Fruit fly (Drosophila melanogaster) whole organism, embryonic: ENCODE results near the gene CG10874.

Experiments
- CG10654 ChIP-seq: fragments of 200-800 bp; sonication (Bioruptor generic); optimal IDR thresholded peaks from 2 replicates; lab custom pipeline; 2016; ENCODE audit warnings: missing biosample characterization, missing genetic modification characterization
- CG12155 ChIP-seq: fragments of 200-800 bp; sonication (Bioruptor generic); optimal IDR thresholded peaks from 3 replicates; lab custom pipeline; 2016; ENCODE audit warnings: missing biosample characterization, missing genetic modification characterization
- CG12769 ChIP-seq: fragments of 200-800 bp; sonication (Bioruptor generic); optimal IDR thresholded peaks from 2 replicates; lab custom pipeline; 2019; ENCODE audit warnings: missing biosample characterization, mild to moderate bottlenecking, missing genetic modification characterization, moderate library complexity
- CG16779 ChIP-seq: fragments of 200-800 bp; sonication (Bioruptor generic); IDR thresholded peaks from 2 replicates; pipeline ENCODE4 v1.3.6; 2022; ENCODE audit warnings: missing biosample characterization, missing genetic modification characterization
- CG17912 ChIP-seq: fragments of 200-800 bp; sonication (Bioruptor generic); optimal IDR thresholded peaks from 2 replicates; lab custom pipeline; 2018; ENCODE audit warnings: missing biosample characterization, mild to moderate bottlenecking, missing genetic modification characterization
- CG31441 ChIP-seq: fragments of 200-800 bp; sonication (Bioruptor generic); IDR thresholded peaks from 2 replicates; pipeline ENCODE4 v1.3.6; 2022; ENCODE audit warnings: missing biosample characterization, missing genetic modification characterization
- CG5180 ChIP-seq: fragments of 200-800 bp; sonication (Bioruptor generic); optimal IDR thresholded peaks from 3 replicates; lab custom pipeline; 2017; ENCODE audit warnings: missing biosample characterization, missing genetic modification characterization, mild to moderate bottlenecking, moderate library complexity, missing genetic modification reagents
- CG6254 ChIP-seq: fragments of 200-800 bp; sonication (Bioruptor generic); optimal IDR thresholded peaks from 3 replicates; lab custom pipeline; 2017; ENCODE audit warnings: mild to moderate bottlenecking, missing biosample characterization, missing genetic modification reagents, missing genetic modification characterization
- CG7556 ChIP-seq: fragments of 200-800 bp; sonication (Bioruptor generic); optimal IDR thresholded peaks from 2 replicates; lab custom pipeline; 2017; ENCODE audit warnings: missing biosample characterization, mild to moderate bottlenecking, missing genetic modification characterization
- CG8290 ChIP-seq, 3 experiments: fragments of 200-800 bp; sonication (Bioruptor generic); optimal IDR thresholded peaks; 2 replicates each; lab custom pipeline; 2016 to 2019; ENCODE audit warnings: missing biosample characterization in 3 of 3, missing genetic modification characterization in 3 of 3, mild to moderate bottlenecking in 2 of 3, moderate library complexity in 1 of 3
- CG8388 ChIP-seq: fragments of 200-800 bp; sonication (Bioruptor generic); optimal IDR thresholded peaks from 2 replicates; lab custom pipeline; 2019; ENCODE audit warnings: missing biosample characterization, mild to moderate bottlenecking, missing genetic modification characterization, moderate library complexity
- CG8478 ChIP-seq: fragments of >200 bp; optimal IDR thresholded peaks from 2 replicates; lab custom pipeline; 2018
- CG9437 ChIP-seq: fragments of 200-800 bp; sonication (Bioruptor generic); optimal IDR thresholded peaks from 2 replicates; lab custom pipeline; 2018; ENCODE audit warnings: missing biosample characterization, mild to moderate bottlenecking, missing genetic modification characterization
- Dek ChIP-seq: fragments of 200-800 bp; sonication (Bioruptor generic); optimal IDR thresholded peaks from 3 replicates; lab custom pipeline; 2019; ENCODE audit warnings: missing biosample characterization, mild to moderate bottlenecking, missing genetic modification characterization, moderate library complexity
- Dref ChIP-seq: fragments of 200-800 bp; sonication (Bioruptor generic); IDR thresholded peaks from 2 replicates; pipeline ENCODE4 v1.3.6; 2022; ENCODE audit warnings: missing biosample characterization, missing genetic modification characterization
- Elba2 ChIP-seq: fragments of 200-800 bp; sonication (Bioruptor generic); optimal IDR thresholded peaks from 3 replicates; lab custom pipeline; 2016; ENCODE audit warnings: missing biosample characterization, missing genetic modification characterization
- Ets65A ChIP-seq: fragments of 200-800 bp; sonication (Bioruptor generic); peaks from one replicate; lab custom pipeline; 2016; ENCODE audit warnings: missing biosample characterization, missing genetic modification characterization
- Hmr ChIP-seq: fragments of 200-800 bp; sonication (Bioruptor generic); optimal IDR thresholded peaks from 3 replicates; lab custom pipeline; 2017; ENCODE audit warnings: mild to moderate bottlenecking, missing biosample characterization, missing genetic modification reagents, missing genetic modification characterization
- Jarid2 ChIP-seq: fragments of 200-800 bp; sonication (Bioruptor generic); optimal IDR thresholded peaks from 3 replicates; lab custom pipeline; 2017; ENCODE audit warnings: mild to moderate bottlenecking, missing biosample characterization, missing genetic modification reagents, missing genetic modification characterization
- Lhr ChIP-seq: fragments of 200-800 bp; sonication (Bioruptor generic); optimal IDR thresholded peaks from 3 replicates; lab custom pipeline; 2017; ENCODE audit warnings: mild to moderate bottlenecking, missing biosample characterization, missing genetic modification reagents, missing genetic modification characterization
- Lim3 ChIP-seq: fragments of 200-800 bp; sonication (Bioruptor generic); IDR thresholded peaks from 2 replicates; pipeline ENCODE4 v1.3.6; 2022; ENCODE audit warnings: missing biosample characterization, missing genetic modification characterization
- Mes4 ChIP-seq: fragments of 200-800 bp; sonication (Bioruptor generic); optimal IDR thresholded peaks from 2 replicates; lab custom pipeline; 2016; ENCODE audit warnings: missing biosample characterization, missing genetic modification characterization
- NFAT ChIP-seq: fragments of 200-800 bp; sonication (Bioruptor generic); IDR thresholded peaks from 2 replicates; pipeline ENCODE4 v1.3.6; 2022; ENCODE audit warnings: missing biosample characterization, missing genetic modification characterization
- Nf-YB ChIP-seq: fragments of 200-800 bp; sonication (Bioruptor generic); optimal IDR thresholded peaks from 3 replicates; lab custom pipeline; 2019; ENCODE audit warnings: missing biosample characterization, mild to moderate bottlenecking, missing genetic modification characterization, moderate library complexity
- Pdp1 ChIP-seq, 2 experiments: fragments of 200-800 bp; sonication (Bioruptor generic); optimal IDR thresholded peaks; 3 replicates each; lab custom pipeline; 2016; ENCODE audit warnings: missing biosample characterization in 2 of 2, missing genetic modification characterization in 2 of 2, mild to moderate bottlenecking in 1 of 2, moderate library complexity in 1 of 2
- abd-A ChIP-seq: fragments of 200-800 bp; sonication (Bioruptor generic); optimal IDR thresholded peaks from 3 replicates; lab custom pipeline; 2019; ENCODE audit warnings: missing biosample characterization, mild to moderate bottlenecking, missing genetic modification characterization, moderate library complexity
- ase ChIP-seq: fragments of 200-800 bp; sonication (Bioruptor generic); IDR thresholded peaks from 3 replicates; pipeline ENCODE4 v1.3.6; 2022; ENCODE audit warnings: missing biosample characterization, missing genetic modification characterization
- ash1 ChIP-seq: fragments of 200-800 bp; sonication (Bioruptor generic); optimal IDR thresholded peaks from 2 replicates; lab custom pipeline; 2018; ENCODE audit warnings: missing biosample characterization, mild to moderate bottlenecking, missing genetic modification characterization
- bcd ChIP-seq: fragments of 200-800 bp; sonication (Bioruptor generic); optimal IDR thresholded peaks from 2 replicates; lab custom pipeline; 2017; ENCODE audit warnings: missing biosample characterization, mild to moderate bottlenecking, missing genetic modification characterization
- bsh ChIP-seq, 2 experiments: fragments of 200-800 bp; sonication (Bioruptor generic); optimal IDR thresholded peaks; 2 replicates each; lab custom pipeline; 2017 to 2018; ENCODE audit warnings: mild to moderate bottlenecking in 2 of 2, missing biosample characterization in 2 of 2, missing genetic modification characterization in 2 of 2, moderate library complexity in 1 of 2
- cg ChIP-seq: fragments of 200-800 bp; sonication (Bioruptor generic); optimal IDR thresholded peaks from 3 replicates; lab custom pipeline; 2019; ENCODE audit warnings: missing biosample characterization, mild to moderate bottlenecking, missing genetic modification characterization, moderate library complexity
- ci ChIP-seq: fragments of 200-800 bp; sonication (Bioruptor generic); IDR thresholded peaks from 3 replicates; pipeline ENCODE4 v1.3.6; 2022; ENCODE audit warnings: missing biosample characterization, missing genetic modification characterization
- cwo ChIP-seq: fragments of 200-800 bp; sonication (Bioruptor generic); optimal IDR thresholded peaks from 3 replicates; lab custom pipeline; 2017; ENCODE audit warnings: missing biosample characterization, missing genetic modification characterization, mild to moderate bottlenecking, moderate library complexity, missing genetic modification reagents
- dan ChIP-seq: fragments of 200-800 bp; sonication (Bioruptor generic); IDR thresholded peaks from 2 replicates; pipeline ENCODE4 v1.3.6; 2022; ENCODE audit warnings: missing biosample characterization, missing genetic modification characterization
- dpn ChIP-seq, 2 experiments: fragments of 200-800 bp; sonication (Bioruptor generic); optimal IDR thresholded peaks; 3 replicates each; lab custom pipeline; 2016; ENCODE audit warnings: missing biosample characterization in 2 of 2, missing genetic modification characterization in 2 of 2
- esg ChIP-seq: fragments of 200-800 bp; sonication (Bioruptor generic); conservative IDR thresholded peaks from 2 replicates; pipeline ENCODE4 v1.3.6; 2022; ENCODE audit warnings: missing biosample characterization, missing genetic modification characterization
- gro ChIP-seq: fragments of 200-800 bp; sonication (Bioruptor generic); optimal IDR thresholded peaks from 2 replicates; lab custom pipeline; 2016; ENCODE audit warnings: missing biosample characterization, missing genetic modification characterization
- knrl ChIP-seq: fragments of 200-800 bp; sonication (Bioruptor generic); IDR thresholded peaks from 3 replicates; pipeline ENCODE4 v1.3.6; 2022; ENCODE audit warnings: missing biosample characterization, missing genetic modification characterization; ENCODE audit not compliant: partially characterized antibody
- mirr ChIP-seq: fragments of 200-800 bp; sonication (Bioruptor generic); optimal IDR thresholded peaks from 3 replicates; lab custom pipeline; 2018; ENCODE audit warnings: missing biosample characterization, mild to moderate bottlenecking, missing genetic modification characterization
- nerfin-1 ChIP-seq: fragments of 200-800 bp; sonication (Bioruptor generic); optimal IDR thresholded peaks from 3 replicates; lab custom pipeline; 2019; ENCODE audit warnings: missing biosample characterization, mild to moderate bottlenecking, missing genetic modification characterization, moderate library complexity
- pros ChIP-seq: fragments of 200-800 bp; sonication (Bioruptor generic); optimal IDR thresholded peaks from 3 replicates; lab custom pipeline; 2019; ENCODE audit warnings: missing biosample characterization, mild to moderate bottlenecking, missing genetic modification characterization, moderate library complexity
- sd ChIP-seq: fragments of 200-800 bp; sonication (Bioruptor generic); optimal IDR thresholded peaks from 3 replicates; lab custom pipeline; 2018; ENCODE audit warnings: missing biosample characterization, mild to moderate bottlenecking, missing genetic modification characterization, moderate library complexity
- sisA ChIP-seq: fragments of 200-800 bp; sonication (Bioruptor generic); IDR thresholded peaks from 2 replicates; pipeline ENCODE4 v1.3.6; 2022; ENCODE audit warnings: missing biosample characterization, missing genetic modification characterization
- sqz ChIP-seq: fragments of 200-800 bp; sonication (Bioruptor generic); optimal IDR thresholded peaks from 3 replicates; lab custom pipeline; 2018; ENCODE audit warnings: missing biosample characterization, mild to moderate bottlenecking, missing genetic modification characterization
- stwl ChIP-seq: fragments of 200-800 bp; sonication (Bioruptor generic); optimal IDR thresholded peaks from 3 replicates; lab custom pipeline; 2018; ENCODE audit warnings: missing biosample characterization, mild to moderate bottlenecking, missing genetic modification characterization, moderate library complexity
- vfl ChIP-seq: fragments of 200-800 bp; sonication (Bioruptor generic); optimal IDR thresholded peaks from 2 replicates; lab custom pipeline; 2016; ENCODE audit warnings: missing biosample characterization, missing genetic modification characterization
- yki ChIP-seq: fragments of >200 bp; optimal IDR thresholded peaks from 3 replicates; lab custom pipeline; 2018
- zfh1 ChIP-seq: fragments of 200-800 bp; sonication (Bioruptor generic); IDR thresholded peaks from 3 replicates; pipeline ENCODE4 v1.3.6; 2022; ENCODE audit warnings: missing biosample characterization, missing genetic modification characterization

The CG10874 gene

dm6 chr2L:2200136-2201036 is 8.2 kb upstream of the CG10874 start (continued):
- no peak for TF ChIP-seq CG17912 (GFP tag; lab: Kevin White, UChicago)
- TF ChIP-seq Dek (tag; lab: Kevin White, UChicago), result no peak
- peak; percentile 84 for TF ChIP-seq pros (GFP tag; lab: Kevin White, UChicago)
- no peak for TF ChIP-seq ash1 (GFP tag; lab: Kevin White, UChicago)
- TF ChIP-seq Elba2, result no peak
- peak; percentile 46 for TF ChIP-seq abd-A
- TF ChIP-seq dpn (GFP tag; optimal IDR thresholded peaks at IDR 0.05; lab: Kevin White, UChicago), result no peak
- peak; percentile 50 for TF ChIP-seq yki (lab: Kevin White, UChicago)
- TF ChIP-seq CG8290 (GFP tag; optimal IDR thresholded peaks at IDR 0.05; lab: Kevin White, UChicago), result no peak
- TF ChIP-seq CG8290 (tag; optimal IDR thresholded peaks at IDR 0.05; lab: Kevin White, UChicago), result peak in 1 of 2 experiments; percentile 61
- no peak for TF ChIP-seq CG16779
- TF ChIP-seq Lhr (GFP tag; lab: Kevin White, UChicago), result peak; percentile 41
- peak in 1 of 2 experiments; percentile 7 for TF ChIP-seq bsh (GFP tag; optimal IDR thresholded peaks at IDR 0.05; lab: Kevin White, UChicago)
- TF ChIP-seq sd (tag; lab: Kevin White, UChicago), result peak; percentile 91
- TF ChIP-seq nerfin-1 (tag; lab: Kevin White, UChicago), result peak; percentile 4
- TF ChIP-seq CG12769 (tag; lab: Kevin White, UChicago), result peak; percentile 81
- peak; percentile 45 for TF ChIP-seq cwo
- TF ChIP-seq NFAT (GFP tag; lab: Robert Waterston, UW), result no peak
- TF ChIP-seq CG31441 (GFP tag; lab: Robert Waterston, UW), result no peak
- TF ChIP-seq CG10654, result no peak
- no peak for TF ChIP-seq ase (GFP tag; lab: Robert Waterston, UW)
- no peak for TF ChIP-seq dan
- TF ChIP-seq CG12155 (GFP tag; lab: Kevin White, UChicago), result peak; percentile 10
- TF ChIP-seq CG9437 (GFP tag; lab: Kevin White, UChicago), result peak; percentile 98
- peak; percentile 4 for TF ChIP-seq CG6254 (GFP tag; lab: Kevin White, UChicago)
- TF ChIP-seq sisA (GFP tag; lab: Robert Waterston, UW), result no peak
- no peak for TF ChIP-seq bcd (GFP tag; lab: Kevin White, UChicago)
- no peak for TF ChIP-seq vfl (GFP tag; lab: Kevin White, UChicago)
- TF ChIP-seq Dref, result no peak
- TF ChIP-seq Mes4, result no peak
- peak; percentile 7 for TF ChIP-seq Hmr (GFP tag; lab: Kevin White, UChicago)
- TF ChIP-seq CG8388 (GFP tag; lab: Kevin White, UChicago), result no peak
- TF ChIP-seq cg (GFP tag; lab: Kevin White, UChicago), result peak; percentile 89
- TF ChIP-seq Pdp1 (GFP tag; optimal IDR thresholded peaks at IDR 0.05; lab: Kevin White, UChicago), result peak in 1 of 2 experiments; percentile 100
- TF ChIP-seq Lim3, result no peak
- peak; percentile 67 for TF ChIP-seq Ets65A (GFP tag; lab: Kevin White, UChicago)
- no peak for TF ChIP-seq ci (GFP tag; lab: Robert Waterston, UW)
- TF ChIP-seq CG5180 (GFP tag; lab: Kevin White, UChicago), result peak; percentile 60
- TF ChIP-seq Jarid2 (GFP tag; lab: Kevin White, UChicago), result no peak
- peak; percentile 78 for TF ChIP-seq sqz (GFP tag; lab: Kevin White, UChicago)
- no peak for TF ChIP-seq knrl
- TF ChIP-seq Nf-YB, result peak; percentile 19
- no peak for TF ChIP-seq CG7556
- TF ChIP-seq gro (GFP tag; lab: Kevin White, UChicago), result peak; percentile 19
- TF ChIP-seq CG8478 (lab: Kevin White, UChicago), result peak; percentile 63
- no peak for TF ChIP-seq esg (GFP tag; lab: Robert Waterston, UW)
- TF ChIP-seq stwl (tag; lab: Kevin White, UChicago), result no peak
- TF ChIP-seq zfh1 (GFP tag; lab: Robert Waterston, UW), result no peak
- TF ChIP-seq mirr (GFP tag; lab: Kevin White, UChicago), result peak; percentile 3
